In the genomic region with DNA sequence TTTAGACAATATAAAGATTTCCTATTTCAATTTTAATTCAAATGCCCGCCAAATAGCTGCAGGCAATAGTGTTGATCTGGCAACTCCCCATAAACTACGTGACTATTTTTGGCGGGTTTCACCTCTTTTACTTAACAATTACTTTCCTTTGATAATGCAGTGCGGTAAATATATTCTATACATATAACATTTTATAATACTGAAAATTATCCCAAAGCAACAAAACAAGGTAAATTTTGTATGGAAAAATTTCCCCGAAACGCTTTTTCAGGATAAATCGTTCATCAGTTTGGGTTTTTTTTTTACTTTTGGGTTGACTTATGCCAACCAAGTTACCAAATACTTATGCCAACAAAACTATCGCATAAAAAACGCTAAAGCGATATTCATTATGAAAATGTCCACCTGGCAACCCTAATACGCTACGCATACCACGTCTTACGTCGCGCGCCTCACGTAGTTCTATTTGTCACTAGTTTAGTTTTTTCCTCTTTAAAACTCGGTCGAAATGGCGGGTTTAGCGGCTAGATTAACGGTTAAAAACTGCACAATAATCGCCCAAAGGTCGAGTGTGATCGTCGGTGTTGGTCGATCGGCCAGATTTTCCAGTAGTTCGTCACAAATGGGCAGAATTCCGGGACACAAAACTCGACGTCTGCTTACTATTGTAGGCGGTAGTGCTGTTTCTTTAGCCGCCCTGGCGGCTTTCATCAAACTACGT, we compare ENCODE assay signal across 1 fruit fly cellular context.
TF ChIP-seq lines count a peak whose summit lies in the region.

Gene MICU3, plus strand, starts transcription at position 442 of the 721 bp plus-strand sequence.

TF ChIP-seq in whole organism, embryonic, 481 proteins besides CTCF, POLR2A, EP300 and RAD21 (continued from another document and continues in another):
- TF ChIP-seq CG10147 (GFP tag; optimal IDR thresholded peaks at IDR 0.05; lab: Kevin White, UChicago): peak; percentile 80
- no peak for TF ChIP-seq CG4360 (GFP tag; IDR thresholded peaks at IDR 0.05; lab: Robert Waterston, UW)
- no peak for TF ChIP-seq gce (GFP tag; IDR thresholded peaks at IDR 0.05; lab: Robert Waterston, UW)
- peak; percentile 28 for TF ChIP-seq Lhr (GFP tag; optimal IDR thresholded peaks at IDR 0.05; lab: Kevin White, UChicago)
- TF ChIP-seq CG10209 (GFP tag; optimal IDR thresholded peaks at IDR 0.05; lab: Kevin White, UChicago): peak; percentile 72
- TF ChIP-seq CG2712 (tag; optimal IDR thresholded peaks at IDR 0.05; lab: Kevin White, UChicago): peak; percentile 43
- TF ChIP-seq CG10321 (GFP tag; IDR thresholded peaks at IDR 0.05; lab: Robert Waterston, UW): no peak
- no peak for TF ChIP-seq Dref (GFP tag; IDR thresholded peaks at IDR 0.05; lab: Robert Waterston, UW)
- no peak for TF ChIP-seq Trl (optimal IDR thresholded peaks at IDR 0.05; lab: Kevin White, UChicago)
- peak; percentile 57 for TF ChIP-seq Trl (GFP tag; optimal IDR thresholded peaks at IDR 0.05; lab: Kevin White, UChicago)
- peak; percentile 29 for TF ChIP-seq gfzf (GFP tag; optimal IDR thresholded peaks at IDR 0.05; lab: Kevin White, UChicago)
- peak; percentile 19 for TF ChIP-seq Elba2 (GFP tag; optimal IDR thresholded peaks at IDR 0.05; lab: Kevin White, UChicago)
- TF ChIP-seq Dfd (GFP tag; optimal IDR thresholded peaks at IDR 0.05; lab: Kevin White, UChicago): no peak
- peak; percentile 66 for TF ChIP-seq esg (GFP tag; conservative IDR thresholded peaks at IDR 0.05; lab: Robert Waterston, UW)
- TF ChIP-seq MTF-1 (GFP tag; optimal IDR thresholded peaks at IDR 0.05; lab: Kevin White, UChicago; ENCODE audit: borderline replicate concordance): no peak
- no peak for TF ChIP-seq Jarid2 (GFP tag; optimal IDR thresholded peaks at IDR 0.05; lab: Kevin White, UChicago)
- peak; percentile 69 for TF ChIP-seq Six4 (GFP tag; optimal IDR thresholded peaks at IDR 0.05; lab: Kevin White, UChicago)
- TF ChIP-seq NC2α (GFP tag; optimal IDR thresholded peaks at IDR 0.05; lab: Kevin White, UChicago): no peak
- TF ChIP-seq HmgZ (tag; optimal IDR thresholded peaks at IDR 0.05; lab: Kevin White, UChicago): peak; percentile 50
- peak; percentile 59 for TF ChIP-seq CG9876 (GFP tag; optimal IDR thresholded peaks at IDR 0.05; lab: Kevin White, UChicago)
- TF ChIP-seq CG1792 (GFP tag; optimal IDR thresholded peaks at IDR 0.05; lab: Kevin White, UChicago): peak; percentile 22
- 0 out of 3 replicates have a peak, but pooled peaks have one; percentile 15 for TF ChIP-seq Mrtf (GFP tag; IDR thresholded peaks at IDR 0.05; lab: Robert Waterston, UW)
- TF ChIP-seq CG3995 (GFP tag; optimal IDR thresholded peaks at IDR 0.05; lab: Kevin White, UChicago): peak; percentile 87
- TF ChIP-seq C15 (GFP tag; IDR thresholded peaks at IDR 0.05; lab: Robert Waterston, UW): no peak
- no peak for TF ChIP-seq B-H2 (GFP tag; optimal IDR thresholded peaks at IDR 0.05; lab: Kevin White, UChicago)
- no peak for TF ChIP-seq Nf-YA (GFP tag; IDR thresholded peaks at IDR 0.05; lab: Robert Waterston, UW)
- 0 out of 2 replicates have a peak, but pooled peaks have one; percentile 13 for TF ChIP-seq rib (GFP tag; IDR thresholded peaks at IDR 0.05; lab: Robert Waterston, UW)
- TF ChIP-seq CG17359 (tag; optimal IDR thresholded peaks at IDR 0.05; lab: Kevin White, UChicago): peak; percentile 55
- no peak for TF ChIP-seq danr (GFP tag; IDR thresholded peaks at IDR 0.05; lab: Robert Waterston, UW)
- TF ChIP-seq gem (tag; optimal IDR thresholded peaks at IDR 0.05; lab: Kevin White, UChicago): peak; percentile 77
- TF ChIP-seq sc (optimal IDR thresholded peaks at IDR 0.05; lab: Kevin White, UChicago): no peak
- TF ChIP-seq sc (GFP tag; optimal IDR thresholded peaks at IDR 0.05; lab: Kevin White, UChicago): no peak
- TF ChIP-seq bowl (GFP tag; IDR thresholded peaks at IDR 0.05; lab: Robert Waterston, UW): 0 out of 2 replicates have a peak, but pooled peaks have one; percentile 18
- peak; percentile 33 for TF ChIP-seq shn (GFP tag; optimal IDR thresholded peaks at IDR 0.05; lab: Kevin White, UChicago)
- no peak for TF ChIP-seq HmgD (GFP tag; optimal IDR thresholded peaks at IDR 0.05; lab: Kevin White, UChicago)
- TF ChIP-seq CG4424 (GFP tag; optimal IDR thresholded peaks at IDR 0.05; lab: Kevin White, UChicago): peak; percentile 67
- TF ChIP-seq Stat92E (GFP tag; optimal IDR thresholded peaks at IDR 0.05; lab: Kevin White, UChicago): no peak
- no peak for TF ChIP-seq schlank (tag; optimal IDR thresholded peaks at IDR 0.05; lab: Kevin White, UChicago)
- TF ChIP-seq CG9817 (tag; optimal IDR thresholded peaks at IDR 0.05; lab: Kevin White, UChicago): peak; percentile 53
- no peak for TF ChIP-seq klu (GFP tag; IDR thresholded peaks at IDR 0.05; lab: Robert Waterston, UW)
- no peak for TF ChIP-seq MESR4 (GFP tag; optimal IDR thresholded peaks at IDR 0.05; lab: Kevin White, UChicago)
- TF ChIP-seq ftz-f1 (GFP tag; optimal IDR thresholded peaks at IDR 0.05; lab: Kevin White, UChicago): no peak
- TF ChIP-seq CG9932 (GFP tag; IDR thresholded peaks at IDR 0.05; lab: Robert Waterston, UW): peak; percentile 86
- TF ChIP-seq YL-1 (GFP tag; optimal IDR thresholded peaks at IDR 0.05; lab: Kevin White, UChicago): no peak
- TF ChIP-seq CG9609 (GFP tag; optimal IDR thresholded peaks at IDR 0.05; lab: Kevin White, UChicago): peak; percentile 70
- TF ChIP-seq Tbp (GFP tag; optimal IDR thresholded peaks at IDR 0.05; lab: Kevin White, UChicago): no peak
- TF ChIP-seq unc-4 (GFP tag; IDR thresholded peaks at IDR 0.05; lab: Robert Waterston, UW; ENCODE audit: partially characterized antibody): peak; percentile 78
- peak; percentile 96 for TF ChIP-seq Ets65A (GFP tag; lab: Kevin White, UChicago)
- 0 out of 2 replicates have a peak, but pooled peaks have one; percentile 23 for TF ChIP-seq ranshi (GFP tag; IDR thresholded peaks at IDR 0.05; lab: Robert Waterston, UW)
- peak; percentile 27 for TF ChIP-seq CG17186 (GFP tag; optimal IDR thresholded peaks at IDR 0.05; lab: Kevin White, UChicago)
- no peak for TF ChIP-seq CG13894 (tag; optimal IDR thresholded peaks at IDR 0.05; lab: Kevin White, UChicago)
- TF ChIP-seq CG10431 (GFP tag; optimal IDR thresholded peaks at IDR 0.05; lab: Kevin White, UChicago): no peak
- TF ChIP-seq lilli (GFP tag; optimal IDR thresholded peaks at IDR 0.05; lab: Kevin White, UChicago): peak; percentile 75
- no peak for TF ChIP-seq Deaf1 (tag; optimal IDR thresholded peaks at IDR 0.05; lab: Kevin White, UChicago)
- TF ChIP-seq jumu (GFP tag; optimal IDR thresholded peaks at IDR 0.05; lab: Kevin White, UChicago): peak; percentile 68
- TF ChIP-seq grau (tag; optimal IDR thresholded peaks at IDR 0.05; lab: Kevin White, UChicago): peak; percentile 22
- peak; percentile 50 for TF ChIP-seq E2f1 (GFP tag; IDR thresholded peaks at IDR 0.05; lab: Robert Waterston, UW)
- peak; percentile 83 for TF ChIP-seq Dp (GFP tag; optimal IDR thresholded peaks at IDR 0.05; lab: Kevin White, UChicago)
- peak; percentile 56 for TF ChIP-seq pum (GFP tag; optimal IDR thresholded peaks at IDR 0.05; lab: Kevin White, UChicago)
- peak; percentile 89 for TF ChIP-seq Dll (GFP tag; IDR thresholded peaks at IDR 0.05; lab: Robert Waterston, UW; ENCODE audit: partially characterized antibody)
- peak; percentile 54 for TF ChIP-seq tx (GFP tag; optimal IDR thresholded peaks at IDR 0.05; lab: Kevin White, UChicago)
- peak; percentile 46 for TF ChIP-seq CG13296 (GFP tag; optimal IDR thresholded peaks at IDR 0.05; lab: Kevin White, UChicago)
- TF ChIP-seq dati (GFP tag; IDR thresholded peaks at IDR 0.05; lab: Robert Waterston, UW): no peak
- 0 out of 2 replicates have a peak, but pooled peaks have one; percentile 48 for TF ChIP-seq CG31224 (GFP tag; IDR thresholded peaks at IDR 0.05; lab: Robert Waterston, UW)
- TF ChIP-seq Xbp1 (GFP tag; optimal IDR thresholded peaks at IDR 0.05; lab: Kevin White, UChicago): peak; percentile 83
- TF ChIP-seq Vsx1 (GFP tag; optimal IDR thresholded peaks at IDR 0.05; lab: Kevin White, UChicago): no peak
- TF ChIP-seq CG4328 (GFP tag; optimal IDR thresholded peaks at IDR 0.05; lab: Kevin White, UChicago): no peak
- TF ChIP-seq CG6654 (GFP tag; optimal IDR thresholded peaks at IDR 0.05; lab: Kevin White, UChicago): no peak
- TF ChIP-seq ro (GFP tag; IDR thresholded peaks at IDR 0.05; lab: Robert Waterston, UW): no peak
- peak; percentile 57; the same call in 2 of the 3 replicates for TF ChIP-seq vnd (GFP tag; IDR thresholded peaks at IDR 0.05; lab: Robert Waterston, UW; ENCODE audit: partially characterized antibody)
- TF ChIP-seq bcd (GFP tag; optimal IDR thresholded peaks at IDR 0.05; lab: Kevin White, UChicago): peak; percentile 63
- TF ChIP-seq az2 (GFP tag; optimal IDR thresholded peaks at IDR 0.05; lab: Kevin White, UChicago): peak; percentile 62
- TF ChIP-seq CG2889 (GFP tag; IDR thresholded peaks at IDR 0.05; lab: Robert Waterston, UW): 0 out of 3 replicates have a peak, but pooled peaks have one; percentile 52
- TF ChIP-seq CG11085 (GFP tag; IDR thresholded peaks at IDR 0.05; lab: Robert Waterston, UW): peak; percentile 54
- TF ChIP-seq CG1602 (GFP tag; optimal IDR thresholded peaks at IDR 0.05; lab: Kevin White, UChicago): peak; percentile 79
- TF ChIP-seq CG12219 (GFP tag; optimal IDR thresholded peaks at IDR 0.05; lab: Kevin White, UChicago): no peak
- TF ChIP-seq gcm (GFP tag; optimal IDR thresholded peaks at IDR 0.05; lab: Kevin White, UChicago): no peak
- TF ChIP-seq Bdp1 (GFP tag; optimal IDR thresholded peaks at IDR 0.05; lab: Kevin White, UChicago): peak; percentile 65
- TF ChIP-seq salm (tag; optimal IDR thresholded peaks at IDR 0.05; lab: Kevin White, UChicago): no peak
- peak; percentile 58 for TF ChIP-seq Fer3 (tag; optimal IDR thresholded peaks at IDR 0.05; lab: Kevin White, UChicago)
- peak; percentile 16 for TF ChIP-seq CG8281 (tag; optimal IDR thresholded peaks at IDR 0.05; lab: Kevin White, UChicago)
- TF ChIP-seq GATAe (GFP tag; conservative IDR thresholded peaks at IDR 0.05; lab: Robert Waterston, UW): no peak
- TF ChIP-seq stc (GFP tag; IDR thresholded peaks at IDR 0.05; lab: Robert Waterston, UW): 0 out of 2 replicates have a peak, but pooled peaks have one; percentile 9
- TF ChIP-seq CG12071 (GFP tag; optimal IDR thresholded peaks at IDR 0.05; lab: Kevin White, UChicago): no peak
- peak; percentile 47 for TF ChIP-seq kay (GFP tag; optimal IDR thresholded peaks at IDR 0.05; lab: Kevin White, UChicago)
- TF ChIP-seq seq (GFP tag; IDR thresholded peaks at IDR 0.05; lab: Robert Waterston, UW): peak; percentile 45; the same call in 1 of the 2 replicates
- TF ChIP-seq Dbx (GFP tag; IDR thresholded peaks at IDR 0.05; lab: Robert Waterston, UW): peak; percentile 56; the same call in 1 of the 3 replicates
- no peak for TF ChIP-seq Neu2 (GFP tag; optimal IDR thresholded peaks at IDR 0.05; lab: Kevin White, UChicago; ENCODE audit: borderline replicate concordance)
- TF ChIP-seq pros (GFP tag; optimal IDR thresholded peaks at IDR 0.05; lab: Kevin White, UChicago): no peak
- no peak for TF ChIP-seq CG31388 (GFP tag; optimal IDR thresholded peaks at IDR 0.05; lab: Kevin White, UChicago)
- no peak for TF ChIP-seq so (GFP tag; IDR thresholded peaks at IDR 0.05; lab: Robert Waterston, UW)
- no peak for TF ChIP-seq cad (GFP tag; optimal IDR thresholded peaks at IDR 0.05; lab: Kevin White, UChicago)
- no peak for TF ChIP-seq HLHmδ (GFP tag; optimal IDR thresholded peaks at IDR 0.05; lab: Kevin White, UChicago)
- no peak for TF ChIP-seq CG17912 (GFP tag; optimal IDR thresholded peaks at IDR 0.05; lab: Kevin White, UChicago)
- peak; percentile 65 for TF ChIP-seq sisA (GFP tag; IDR thresholded peaks at IDR 0.05; lab: Robert Waterston, UW)
- no peak for TF ChIP-seq nom (GFP tag; optimal IDR thresholded peaks at IDR 0.05; lab: Kevin White, UChicago)
- peak; percentile 69 for TF ChIP-seq CG2678 (tag; optimal IDR thresholded peaks at IDR 0.05; lab: Kevin White, UChicago)
- peak; percentile 50; the same call in 1 of the 2 replicates for TF ChIP-seq CG7372 (GFP tag; IDR thresholded peaks at IDR 0.05; lab: Robert Waterston, UW)
- peak; percentile 79 for TF ChIP-seq NFAT (GFP tag; IDR thresholded peaks at IDR 0.05; lab: Robert Waterston, UW)
- TF ChIP-seq slbo (GFP tag; IDR thresholded peaks at IDR 0.05; lab: Robert Waterston, UW): peak; percentile 83
- TF ChIP-seq Doc2 (GFP tag; IDR thresholded peaks at IDR 0.05; lab: Robert Waterston, UW): no peak
- peak; percentile 56; the same call in 1 of the 3 replicates for TF ChIP-seq Opbp (GFP tag; IDR thresholded peaks at IDR 0.05; lab: Robert Waterston, UW; ENCODE audit: partially characterized antibody)
- no peak for TF ChIP-seq BtbVII (GFP tag; optimal IDR thresholded peaks at IDR 0.05; lab: Kevin White, UChicago)
- TF ChIP-seq lov (optimal IDR thresholded peaks at IDR 0.05; lab: Kevin White, UChicago): no peak
- no peak for TF ChIP-seq lov (GFP tag; IDR thresholded peaks at IDR 0.05; lab: Robert Waterston, UW)
- TF ChIP-seq Hey (tag; optimal IDR thresholded peaks at IDR 0.05; lab: Kevin White, UChicago): no peak
- peak; percentile 37 for TF ChIP-seq CG10979 (tag; optimal IDR thresholded peaks at IDR 0.05; lab: Kevin White, UChicago)
- no peak for TF ChIP-seq MBD-R2 (GFP tag; IDR thresholded peaks at IDR 0.05; lab: Robert Waterston, UW)
- peak; percentile 66 for TF ChIP-seq Ptx1 (GFP tag; IDR thresholded peaks at IDR 0.05; lab: Robert Waterston, UW)
- TF ChIP-seq dimm (GFP tag; IDR thresholded peaks at IDR 0.05; lab: Robert Waterston, UW): no peak
- TF ChIP-seq repo (GFP tag; optimal IDR thresholded peaks at IDR 0.05; lab: Kevin White, UChicago): peak; percentile 9
- 0 out of 2 replicates have a peak, but pooled peaks have one; percentile 12 for TF ChIP-seq CG42726 (GFP tag; IDR thresholded peaks at IDR 0.05; lab: Robert Waterston, UW; ENCODE audit: partially characterized antibody)
- no peak for TF ChIP-seq tup (GFP tag; optimal IDR thresholded peaks at IDR 0.05; lab: Kevin White, UChicago)
- no peak for TF ChIP-seq slou (GFP tag; optimal IDR thresholded peaks at IDR 0.05; lab: Kevin White, UChicago)
- peak; percentile 19 for TF ChIP-seq Spps (tag; optimal IDR thresholded peaks at IDR 0.05; lab: Kevin White, UChicago)
- TF ChIP-seq CG4730 (GFP tag; IDR thresholded peaks at IDR 0.05; lab: Robert Waterston, UW): peak; percentile 29; the same call in 1 of the 2 replicates
- TF ChIP-seq gsb-n (tag; optimal IDR thresholded peaks at IDR 0.05; lab: Kevin White, UChicago): peak; percentile 6
- TF ChIP-seq Pdp1 (GFP tag; optimal IDR thresholded peaks at IDR 0.05; lab: Kevin White, UChicago): peak; percentile 56 to 67
- peak; percentile 60 for TF ChIP-seq CG15269 (tag; optimal IDR thresholded peaks at IDR 0.05; lab: Kevin White, UChicago)
- TF ChIP-seq kah (GFP tag; optimal IDR thresholded peaks at IDR 0.05; lab: Kevin White, UChicago): no peak
- no peak for TF ChIP-seq CG10565 (GFP tag; optimal IDR thresholded peaks at IDR 0.05; lab: Kevin White, UChicago)
- TF ChIP-seq CG5953 (GFP tag; IDR thresholded peaks at IDR 0.05; lab: Robert Waterston, UW): 0 out of 2 replicates have a peak, but pooled peaks have one; percentile 13
